Worm (Caenorhabditis elegans): ENCODE data around the gene tag-77.

ce11 chrIV:8487183-8487582 is 23.2 kb downstream of the tag-77 start, which contains the start of gene srlf-3:
- TF ChIP-seq T23F11.4 (GFP tag; optimal IDR thresholded peaks at IDR 0.05) (no peak), elt-4 (tag; optimal IDR thresholded peaks at IDR 0.05) (no peak), npax-4 (tag; optimal IDR thresholded peaks at IDR 0.05) (no peak), ceh-24 (tag; optimal IDR thresholded peaks at IDR 0.05) (no peak), ceh-19 (GFP tag; optimal IDR thresholded peaks at IDR 0.05) (no peak)

Measured in whole organism, late embryonic.